Worm (Caenorhabditis elegans): ENCODE measurements around the gene tag-297.

DNA sequence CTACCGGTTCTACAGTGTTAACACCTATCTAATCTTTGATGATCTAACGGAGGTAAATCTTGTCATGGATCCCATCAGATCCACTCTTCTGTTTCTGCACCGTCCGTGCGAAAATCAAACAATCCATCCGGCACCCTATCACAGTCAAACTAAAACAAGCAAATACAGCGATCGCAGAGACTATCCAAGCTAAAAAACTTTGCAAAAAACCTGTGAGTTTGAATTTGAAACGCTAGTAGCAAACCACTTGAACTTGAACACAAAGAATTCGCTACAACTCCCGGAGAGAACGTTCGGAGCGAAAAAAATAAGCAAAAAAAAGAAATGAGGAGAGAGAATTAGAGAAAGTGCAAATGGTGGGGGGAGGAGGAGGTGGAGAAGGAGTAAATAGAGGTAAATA lies 41.2 kb downstream of the tag-297 start:
- TF ChIP-seq flt-1 (GFP tag; IDR thresholded peaks at IDR 0.05) (no peak), ets-7 (tag; optimal IDR thresholded peaks at IDR 0.05) (no peak), tbx-11 (GFP tag; IDR thresholded peaks at IDR 0.05) (no peak), aly-1 (tag; optimal IDR thresholded peaks at IDR 0.05) (no peak), ama-1 (optimal IDR thresholded peaks at IDR 0.05) (no peak), hmbx-1 (tag; optimal IDR thresholded peaks at IDR 0.05) (no peak), scrt-1 (GFP tag; IDR thresholded peaks at IDR 0.05) (no peak)
